Worm (Caenorhabditis elegans): ENCODE data around the gene nspg-3.

- TF ChIP-seq lsy-12 (tag; optimal IDR thresholded peaks at IDR 0.05): no peak
- TF ChIP-seq snpc-4 (tag; optimal IDR thresholded peaks at IDR 0.05): no peak
- no peak for TF ChIP-seq nhr-28 (tag; optimal IDR thresholded peaks at IDR 0.05)
Observed at ce11 chrII:6099500-6099899, 7.9 kb downstream of the nspg-3 start, which contains the start of gene rgs-3.
